Worm (Caenorhabditis elegans): Measurements from ENCODE around the gene pph-6.

DNA sequence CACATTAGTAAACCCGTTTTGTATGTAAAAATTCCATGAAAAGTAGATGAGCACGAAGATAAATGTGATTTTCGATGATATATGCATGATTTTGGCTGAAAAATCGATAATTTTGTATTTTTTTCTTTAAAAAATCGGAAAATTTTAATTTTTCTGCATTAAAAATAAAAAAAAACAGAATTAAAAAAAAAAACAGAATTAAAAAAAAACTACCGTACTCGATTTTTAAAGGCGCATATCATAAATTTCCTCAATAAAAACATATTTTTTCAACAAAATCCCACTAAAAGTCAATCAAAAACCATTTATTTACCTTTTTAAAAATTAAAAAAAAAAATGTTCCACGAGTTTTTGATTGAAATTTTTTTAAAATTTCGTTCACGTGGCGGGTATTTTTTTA is 31.6 kb downstream of the pph-6 start, which contains the start of gene gly-14:
- TF ChIP-seq pha-4 (tag; optimal IDR thresholded peaks at IDR 0.05) (no peak), ekl-4 (GFP tag; IDR thresholded peaks at IDR 0.05) (no peak), let-526 (GFP tag; IDR thresholded peaks at IDR 0.05) (no peak), repo-1 (tag; optimal IDR thresholded peaks at IDR 0.05) (no peak), madf-8 (GFP tag; conservative IDR thresholded peaks at IDR 0.05) (no peak), snpc-4 (GFP tag; optimal IDR thresholded peaks at IDR 0.05) (no peak), snpc-4 (tag; optimal IDR thresholded peaks at IDR 0.05) (no peak), nfya-1 (tag; optimal IDR thresholded peaks at IDR 0.05; ENCODE audit: borderline replicate concordance, insufficient read depth) (no peak), F37B4.10 (GFP tag; IDR thresholded peaks at IDR 0.05) (no peak), madf-3 (GFP tag; IDR thresholded peaks at IDR 0.05) (no peak), F39B2.1 (GFP tag; IDR thresholded peaks at IDR 0.05) (no peak), ceh-27 (GFP tag; optimal IDR thresholded peaks at IDR 0.05) (no peak)

All from whole organism, young adult.